Worm (Caenorhabditis elegans) whole organism, L1 larva: ENCODE measurements around the gene swd-2.1.

Experiments
- C04F5.9 ChIP-seq: sonication (generic microtip); optimal IDR thresholded peaks from 2 replicates; lab custom pipeline; 2016; ENCODE audit warnings: missing genetic modification characterization, missing compliant biosample characterization
- F16B12.6 ChIP-seq: fragments of 150-350 bp; optimal IDR thresholded peaks from 2 replicates; lab custom pipeline; 2014; ENCODE audit warnings: missing biosample characterization, missing genetic modification characterization
- alr-1 ChIP-seq: fragments of 200-800 bp; sonication (Bioruptor generic); optimal IDR thresholded peaks from 2 replicates; lab custom pipeline; 2018; ENCODE audit warnings: borderline replicate concordance, mild to moderate bottlenecking, missing genetic modification characterization, missing compliant biosample characterization
- aly-2 ChIP-seq: fragments of 150-350 bp; optimal IDR thresholded peaks from 2 replicates; lab custom pipeline; 2014; ENCODE audit warnings: missing biosample characterization, missing genetic modification characterization
- ama-1 ChIP-seq: fragments of 150-350 bp; optimal IDR thresholded peaks from 2 replicates; lab custom pipeline; 2014
- blmp-1 ChIP-seq: fragments of 150-350 bp; optimal IDR thresholded peaks from 2 replicates; lab custom pipeline; 2014; ENCODE audit warnings: missing biosample characterization, missing genetic modification characterization
- ceh-63 ChIP-seq: fragments of 200-800 bp; sonication (Bioruptor generic); optimal IDR thresholded peaks from 2 replicates; lab custom pipeline; 2018; ENCODE audit warnings: mild to moderate bottlenecking, missing genetic modification characterization, missing compliant biosample characterization
- ceh-8 ChIP-seq: fragments of 200-800 bp; sonication (Bioruptor generic); optimal IDR thresholded peaks from 2 replicates; lab custom pipeline; 2018; ENCODE audit warnings: mild to moderate bottlenecking, missing genetic modification characterization, moderate library complexity, missing compliant biosample characterization
- ceh-82 ChIP-seq, 3 experiments: fragments of 150-350 bp in 1 of 3; sonication (generic microtip) in 2 of 3; optimal IDR thresholded peaks; 2 replicates each; lab custom pipeline; 2014 to 2017; ENCODE audit warnings: missing biosample characterization in 3 of 3, missing genetic modification characterization in 3 of 3
- ceh-88 ChIP-seq: fragments of 200-800 bp; sonication (Bioruptor generic); IDR thresholded peaks from 2 replicates; pipeline ENCODE4 v1.3.6; 2022; ENCODE audit warnings: missing genetic modification characterization, missing compliant biosample characterization
- dpl-1 ChIP-seq, 3 experiments: fragments of 150-350 bp in 2 of 3; sonication (generic microtip) in 1 of 3; optimal IDR thresholded peaks; 2 replicates each; lab custom pipeline; 2014 to 2017; ENCODE audit warnings: missing biosample characterization in 3 of 3, missing genetic modification characterization in 3 of 3, missing genetic modification reagents in 3 of 3
- efl-3 ChIP-seq: fragments of 200-800 bp; sonication (Bioruptor generic); optimal IDR thresholded peaks from 2 replicates; lab custom pipeline; 2018; ENCODE audit warnings: mild to moderate bottlenecking, missing genetic modification characterization, missing compliant biosample characterization
- elt-2 ChIP-seq: sonication (generic microtip); optimal IDR thresholded peaks from 2 replicates; lab custom pipeline; 2016; ENCODE audit warnings: missing genetic modification characterization, mild to moderate bottlenecking, inconsistent platforms, missing compliant biosample characterization, missing genetic modification reagents
- fkh-8 ChIP-seq: sonication (generic microtip); optimal IDR thresholded peaks from 2 replicates; lab custom pipeline; 2016; ENCODE audit warnings: mild to moderate bottlenecking, missing genetic modification characterization, missing compliant biosample characterization
- fos-1 ChIP-seq: fragments of 150-350 bp; optimal IDR thresholded peaks from 2 replicates; lab custom pipeline; 2014; ENCODE audit warnings: missing biosample characterization, missing genetic modification characterization
- hlh-17 ChIP-seq: fragments of 200-800 bp; sonication (Bioruptor generic); optimal IDR thresholded peaks from 2 replicates; lab custom pipeline; 2018; ENCODE audit warnings: missing genetic modification characterization, mild to moderate bottlenecking, missing compliant biosample characterization, moderate library complexity, borderline replicate concordance
- hpl-2 ChIP-seq: fragments of 150-350 bp; optimal IDR thresholded peaks from 2 replicates; lab custom pipeline; 2014; ENCODE audit warnings: missing biosample characterization, missing genetic modification reagents, missing genetic modification characterization
- irx-1 ChIP-seq: sonication (generic microtip); optimal IDR thresholded peaks from 2 replicates; lab custom pipeline; 2016; ENCODE audit warnings: missing genetic modification characterization, missing compliant biosample characterization
- jun-1 ChIP-seq: fragments of 150-350 bp; optimal IDR thresholded peaks from 2 replicates; lab custom pipeline; 2014; ENCODE audit warnings: missing biosample characterization, missing genetic modification reagents, missing genetic modification characterization
- lin-13 ChIP-seq: fragments of 150-350 bp; optimal IDR thresholded peaks from 2 replicates; lab custom pipeline; 2014; ENCODE audit warnings: missing biosample characterization, missing genetic modification reagents, missing genetic modification characterization
- lin-14 ChIP-seq: fragments of 200-800 bp; sonication (Bioruptor generic); optimal IDR thresholded peaks from 2 replicates; lab custom pipeline; 2018; ENCODE audit warnings: mild to moderate bottlenecking, missing genetic modification characterization, moderate library complexity, missing compliant biosample characterization
- lin-15B ChIP-seq: fragments of 150-350 bp; sonication (generic microtip); optimal IDR thresholded peaks from 3 replicates; lab custom pipeline; 2014; ENCODE audit warnings: missing biosample characterization, missing genetic modification characterization
- lin-39 ChIP-seq: fragments of 150-350 bp; optimal IDR thresholded peaks from 2 replicates; lab custom pipeline; 2014; ENCODE audit warnings: missing biosample characterization, missing genetic modification reagents, missing genetic modification characterization
- lsy-2 ChIP-seq, 2 experiments: fragments of 150-350 bp; optimal IDR thresholded peaks; 2 replicates each; lab custom pipeline; 2014; ENCODE audit warnings: missing biosample characterization in 2 of 2, missing genetic modification characterization in 2 of 2
- mep-1 ChIP-seq: fragments of 150-350 bp; optimal IDR thresholded peaks from 2 replicates; lab custom pipeline; 2014; ENCODE audit warnings: missing biosample characterization, missing genetic modification characterization
- nhr-11 ChIP-seq: fragments of 150-350 bp; optimal IDR thresholded peaks from 2 replicates; lab custom pipeline; 2014; ENCODE audit warnings: missing biosample characterization, missing genetic modification characterization
- nhr-19 ChIP-seq: fragments of 200-800 bp; sonication (Bioruptor generic); conservative IDR thresholded peaks from 2 replicates; pipeline ENCODE4 v1.3.6; 2022; ENCODE audit warnings: missing genetic modification characterization, missing compliant biosample characterization
- nhr-20 ChIP-seq: sonication (generic microtip); optimal IDR thresholded peaks from 2 replicates; lab custom pipeline; 2016; ENCODE audit warnings: mild to moderate bottlenecking, missing genetic modification characterization, missing compliant biosample characterization
- nhr-47 ChIP-seq: sonication (generic microtip); optimal IDR thresholded peaks from 2 replicates; lab custom pipeline; 2016; ENCODE audit warnings: mild to moderate bottlenecking, missing genetic modification characterization, moderate library complexity, missing compliant biosample characterization
- nhr-71 ChIP-seq: sonication (generic microtip); optimal IDR thresholded peaks from 2 replicates; lab custom pipeline; 2016; ENCODE audit warnings: mild to moderate bottlenecking, missing genetic modification characterization, moderate library complexity, missing compliant biosample characterization
- nhr-76 ChIP-seq: sonication (generic microtip); optimal IDR thresholded peaks from 2 replicates; lab custom pipeline; 2017; ENCODE audit warnings: missing biosample characterization, missing genetic modification characterization
- nhr-77 ChIP-seq: fragments of 150-350 bp; optimal IDR thresholded peaks from 2 replicates; lab custom pipeline; 2014; ENCODE audit warnings: missing biosample characterization, missing genetic modification characterization
- nhr-84 ChIP-seq: sonication (generic microtip); optimal IDR thresholded peaks from 2 replicates; lab custom pipeline; 2017; ENCODE audit warnings: missing biosample characterization, missing genetic modification characterization
- nhr-85 ChIP-seq: sonication (generic microtip); peaks from one replicate; lab custom pipeline; 2016; ENCODE audit warnings: missing genetic modification characterization, inconsistent platforms, missing compliant biosample characterization
- nhr-90 ChIP-seq: sonication (generic microtip); optimal IDR thresholded peaks from 2 replicates; lab custom pipeline; 2016; ENCODE audit warnings: mild to moderate bottlenecking, missing genetic modification characterization, missing compliant biosample characterization; ENCODE audit not compliant: poor library complexity
- pag-3 ChIP-seq: sonication (generic microtip); optimal IDR thresholded peaks from 2 replicates; lab custom pipeline; 2017; ENCODE audit warnings: missing genetic modification characterization, mild to moderate bottlenecking, missing compliant biosample characterization, antibody characterized with exemption, borderline replicate concordance; ENCODE audit not compliant: insufficient read depth
- pqm-1 ChIP-seq: sonication (generic microtip); optimal IDR thresholded peaks from 3 replicates; lab custom pipeline; 2017; ENCODE audit warnings: missing biosample characterization, missing genetic modification characterization
- rnt-1 ChIP-seq: sonication (generic microtip); optimal IDR thresholded peaks from 2 replicates; lab custom pipeline; 2016; ENCODE audit warnings: mild to moderate bottlenecking, missing genetic modification characterization, moderate library complexity, missing compliant biosample characterization
- skn-1 ChIP-seq: fragments of 150-350 bp; optimal IDR thresholded peaks from 2 replicates; lab custom pipeline; 2014; ENCODE audit warnings: missing biosample characterization, missing genetic modification characterization
- snpc-4 ChIP-seq: fragments of 150-350 bp; optimal IDR thresholded peaks from 2 replicates; lab custom pipeline; 2014; ENCODE audit warnings: missing biosample characterization, missing genetic modification characterization
- snu-23 ChIP-seq: sonication (generic microtip); optimal IDR thresholded peaks from 2 replicates; lab custom pipeline; 2016; ENCODE audit warnings: missing genetic modification characterization, missing compliant biosample characterization
- sup-37 ChIP-seq: fragments of 200-800 bp; sonication (Bioruptor generic); optimal IDR thresholded peaks from 2 replicates; lab custom pipeline; 2018; ENCODE audit warnings: mild to moderate bottlenecking, missing genetic modification characterization, missing compliant biosample characterization
- tbx-2 ChIP-seq: sonication (generic microtip); optimal IDR thresholded peaks from 2 replicates; lab custom pipeline; 2016; ENCODE audit warnings: missing genetic modification characterization, missing compliant biosample characterization
- tlp-1 ChIP-seq: fragments of 150-350 bp; optimal IDR thresholded peaks from 2 replicates; lab custom pipeline; 2014; ENCODE audit warnings: missing biosample characterization, missing genetic modification characterization
- unc-130 ChIP-seq: fragments of 150-350 bp; optimal IDR thresholded peaks from 2 replicates; lab custom pipeline; 2017; ENCODE audit warnings: missing biosample characterization, missing genetic modification characterization, inconsistent platforms
- unc-30 ChIP-seq: sonication (generic microtip); optimal IDR thresholded peaks from 2 replicates; lab custom pipeline; 2017; ENCODE audit warnings: missing biosample characterization, missing genetic modification characterization
- unc-62 ChIP-seq: fragments of 150-350 bp; optimal IDR thresholded peaks from 2 replicates; lab custom pipeline; 2014; ENCODE audit warnings: missing biosample characterization, missing genetic modification reagents, missing genetic modification characterization
- unc-98 ChIP-seq: fragments of 200-800 bp; sonication (Bioruptor generic); IDR thresholded peaks from 2 replicates; pipeline ENCODE4 v1.3.6; 2022; ENCODE audit warnings: missing genetic modification characterization, missing compliant biosample characterization
- vab-15 ChIP-seq: sonication (generic microtip); optimal IDR thresholded peaks from 2 replicates; lab custom pipeline; 2017; ENCODE audit warnings: missing genotype, mild to moderate bottlenecking, missing genetic modification characterization, missing compliant biosample characterization
- xbp-1 ChIP-seq: sonication (generic microtip); optimal IDR thresholded peaks from 2 replicates; lab custom pipeline; 2016; ENCODE audit warnings: missing genetic modification characterization, missing compliant biosample characterization
- zip-4 ChIP-seq: fragments of 200-800 bp; sonication (Bioruptor generic); optimal IDR thresholded peaks from 2 replicates; lab custom pipeline; 2018; ENCODE audit warnings: mild to moderate bottlenecking, missing genetic modification characterization, moderate library complexity, missing compliant biosample characterization

The swd-2.1 gene

DNA sequence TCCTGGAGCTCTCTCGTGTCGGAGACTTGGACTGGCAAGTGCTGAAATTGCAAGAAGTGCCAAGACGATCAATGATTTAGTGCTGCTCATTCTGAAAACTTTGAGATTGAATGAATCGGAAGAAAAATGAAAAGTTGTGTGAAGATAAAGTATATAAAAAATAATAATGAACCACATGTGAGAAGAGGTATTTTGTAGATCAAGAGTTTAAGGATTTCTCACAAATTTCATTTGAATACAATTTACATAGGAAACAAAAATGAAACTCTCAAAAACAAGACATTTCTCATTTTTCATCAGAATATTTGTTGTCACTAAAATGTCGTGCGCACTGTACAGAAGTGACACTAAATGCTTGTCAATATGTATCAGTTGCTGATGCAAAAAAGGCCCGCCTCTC is 46.7 kb downstream of the swd-2.1 start, which contains the start of gene T14A8.2:
T14A8.2 (minus strand) TSS at position 101 of the 400 bp plus-strand sequence.
- no peak for TF ChIP-seq nhr-19
- no peak for TF ChIP-seq ceh-82 (tag; optimal IDR thresholded peaks at IDR 0.05; lab: Kevin White, UChicago)
- TF ChIP-seq nhr-85 (tag; lab: Kevin White, UChicago), result no peak

DNA sequence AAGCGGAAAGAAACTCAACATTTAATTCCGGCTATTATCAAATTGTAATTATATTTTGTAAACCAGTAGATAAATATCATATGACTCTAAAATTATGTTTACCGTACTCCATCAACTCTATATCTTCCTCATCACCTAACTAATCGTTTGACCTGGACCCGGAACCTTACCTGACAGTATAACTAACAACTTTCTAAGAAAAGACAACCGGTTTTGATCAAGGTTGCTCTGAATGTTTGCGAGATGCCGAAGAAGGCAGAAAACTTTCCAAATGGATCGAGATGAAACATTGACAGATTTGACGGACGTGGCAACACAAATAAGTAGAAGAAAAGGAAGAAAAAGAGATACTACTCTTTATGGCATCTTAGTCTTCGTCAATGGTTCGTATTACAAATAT is 48.8 kb downstream of the swd-2.1 start:
- TF ChIP-seq ceh-8 (GFP tag; lab: Kevin White, UChicago) (no peak), nhr-47 (tag; lab: Kevin White, UChicago) (no peak), nhr-85 (tag; lab: Kevin White, UChicago) (peak; percentile 94), nhr-20 (tag; lab: Kevin White, UChicago) (peak; percentile 5), lin-14 (GFP tag; lab: Kevin White, UChicago) (peak; percentile 74), xbp-1 (no peak), lin-13 (GFP tag; lab: Kevin White, UChicago) (no peak), tlp-1 (tag; lab: Kevin White, UChicago) (no peak), nhr-71 (tag; lab: Kevin White, UChicago) (peak; percentile 43), nhr-84 (no peak), pqm-1 (no peak), sup-37 (GFP tag; lab: Kevin White, UChicago) (no peak), jun-1 (tag; lab: Kevin White, UChicago) (no peak), efl-3 (GFP tag; lab: Kevin White, UChicago) (no peak), alr-1 (tag; lab: Kevin White, UChicago) (no peak), nhr-76 (tag; lab: Kevin White, UChicago) (no peak), lsy-2 (tag; optimal IDR thresholded peaks at IDR 0.05; lab: Kevin White, UChicago) (peak in 1 of 2 experiments; percentile 31), ceh-82 (tag; optimal IDR thresholded peaks at IDR 0.05; lab: Kevin White, UChicago) (no peak), aly-2 (tag; lab: Kevin White, UChicago) (peak; percentile 23), rnt-1 (tag; lab: Kevin White, UChicago) (peak; percentile 7), snpc-4 (tag; lab: Kevin White, UChicago) (no peak), tbx-2 (tag; lab: Kevin White, UChicago) (peak; percentile 47), pag-3 (tag; lab: Kevin White, UChicago) (no peak), fkh-8 (tag; lab: Kevin White, UChicago) (no peak), nhr-77 (tag; lab: Kevin White, UChicago) (no peak), unc-62 (GFP tag; lab: Kevin White, UChicago) (no peak), nhr-90 (peak; percentile 32), zip-4 (no peak), elt-2 (tag; lab: Kevin White, UChicago) (no peak), nhr-11 (tag; lab: Kevin White, UChicago) (no peak), hlh-17 (no peak), F16B12.6 (tag; lab: Kevin White, UChicago) (no peak), unc-130 (tag; lab: Kevin White, UChicago) (no peak), ama-1 (no peak), vab-15 (tag; lab: Kevin White, UChicago) (no peak), irx-1 (tag; lab: Kevin White, UChicago) (no peak), fos-1 (tag; lab: Kevin White, UChicago) (no peak), hpl-2 (GFP tag; lab: Kevin White, UChicago) (no peak), unc-98 (GFP tag; lab: Robert Waterston, UW) (no peak), snu-23 (GFP tag; lab: Kevin White, UChicago) (peak; percentile 38), blmp-1 (tag; lab: Kevin White, UChicago) (peak; percentile 24), skn-1 (tag; lab: Kevin White, UChicago) (no peak), lin-39 (no peak), nhr-19 (no peak), unc-30 (tag; lab: Kevin White, UChicago) (no peak), C04F5.9 (no peak), dpl-1 (GFP tag; optimal IDR thresholded peaks at IDR 0.05; lab: Kevin White, UChicago) (no peak), ceh-63 (GFP tag; lab: Kevin White, UChicago) (no peak), mep-1 (peak; percentile 29), lin-15B (tag; lab: Kevin White, UChicago) (no peak), ceh-88 (GFP tag; lab: Robert Waterston, UW) (no peak)
